Worm (Caenorhabditis elegans): Measurements from ENCODE around the gene sir-2.2.

The sir-2.2 gene

ce11 chrX:13310763-13311162 is 17.1 kb upstream of the sir-2.2 start:
- no peak for TF ChIP-seq unc-62 (GFP tag; optimal IDR thresholded peaks at IDR 0.05)

- TF ChIP-seq unc-62 (GFP tag; optimal IDR thresholded peaks at IDR 0.05), result no peak
These were observed 16.0 kb upstream of the sir-2.2 start, which contains the start of gene F46G10.1 for ce11 chrX:13311641-13312423. TSS of gene F46G10.1 (minus strand) at chrX:13311755.

- TF ChIP-seq unc-62 (GFP tag; optimal IDR thresholded peaks at IDR 0.05), result no peak
These were observed 12.8 kb upstream of the sir-2.2 start for ce11 chrX:13315093-13315492.

- TF ChIP-seq unc-62 (GFP tag; optimal IDR thresholded peaks at IDR 0.05), result no peak
These were observed 10.3 kb upstream of the sir-2.2 start for ce11 chrX:13317532-13317931.

- no peak for TF ChIP-seq unc-62 (GFP tag; optimal IDR thresholded peaks at IDR 0.05)
These were observed 9.6 kb upstream of the sir-2.2 start for ce11 chrX:13318316-13318715.

ce11 chrX:13320575-13320974 is 7.3 kb upstream of the sir-2.2 start:
- TF ChIP-seq unc-62 (GFP tag; optimal IDR thresholded peaks at IDR 0.05), result no peak

- no peak for TF ChIP-seq unc-62 (GFP tag; optimal IDR thresholded peaks at IDR 0.05)
These were observed 5.0 kb upstream of the sir-2.2 start, which contains the start of gene F46G10.2 for ce11 chrX:13322886-13323285. TSS of gene F46G10.2 (plus strand) at chrX:13322963.

- TF ChIP-seq unc-62 (GFP tag; optimal IDR thresholded peaks at IDR 0.05), result no peak
These were observed 4.2 kb upstream of the sir-2.2 start for ce11 chrX:13323697-13324096.

ce11 chrX:13324326-13324725 is 3.5 kb upstream of the sir-2.2 start:
- TF ChIP-seq unc-62 (GFP tag; optimal IDR thresholded peaks at IDR 0.05), result no peak

- TF ChIP-seq unc-62 (GFP tag; optimal IDR thresholded peaks at IDR 0.05), result no peak
These were observed 2.8 kb upstream of the sir-2.2 start for ce11 chrX:13325039-13325438.

- TF ChIP-seq unc-62 (GFP tag; optimal IDR thresholded peaks at IDR 0.05), result no peak
These were observed 1.0 kb downstream of the sir-2.2 start for ce11 chrX:13328868-13329267.

- no peak for TF ChIP-seq unc-62 (GFP tag; optimal IDR thresholded peaks at IDR 0.05)
These were observed 3.5 kb downstream of the sir-2.2 start, which contains the start of gene sir-2.3 for ce11 chrX:13331386-13331785. TSS of gene sir-2.3 (plus strand) at chrX:13331686.

- TF ChIP-seq unc-62 (GFP tag; optimal IDR thresholded peaks at IDR 0.05), result no peak
These were observed 6.0 kb downstream of the sir-2.2 start, which contains the start of gene F46G10.4 for ce11 chrX:13333835-13334234. TSS of gene F46G10.4 (plus strand) at chrX:13334046.

- no peak for TF ChIP-seq unc-62 (GFP tag; optimal IDR thresholded peaks at IDR 0.05)
These were observed 9.1 kb downstream of the sir-2.2 start for ce11 chrX:13337000-13337399.

- no peak for TF ChIP-seq unc-62 (GFP tag; optimal IDR thresholded peaks at IDR 0.05)
These were observed 9.9 kb downstream of the sir-2.2 start, which contains the start of gene ptr-24 for ce11 chrX:13337728-13338127. TSS of gene ptr-24 (plus strand) at chrX:13338028.

- TF ChIP-seq unc-62 (GFP tag; optimal IDR thresholded peaks at IDR 0.05), result no peak
These were observed 11.3 kb downstream of the sir-2.2 start for ce11 chrX:13339029-13339626.

- no peak for TF ChIP-seq unc-62 (GFP tag; optimal IDR thresholded peaks at IDR 0.05)
These were observed 13.1 kb downstream of the sir-2.2 start for ce11 chrX:13340970-13341369.

All from whole organism, dauer.